Worm (Caenorhabditis elegans) whole organism, late embryonic: ENCODE measurements around the gene W08E12.7.
"Not testable (repeated sequence)": the region's sequence is repeated elsewhere in the genome, so short reads cannot be mapped to it uniquely, and the experiment has no call there.

ENCODE experiments used
- T23F11.4 ChIP-seq: fragments of 200-800 bp; sonication (Bioruptor generic); optimal IDR thresholded peaks from 2 replicates; lab custom pipeline; 2018; ENCODE audit warnings: mild to moderate bottlenecking, missing genetic modification characterization, missing compliant biosample characterization
- dmd-4 ChIP-seq: sonication (generic microtip); optimal IDR thresholded peaks from 2 replicates; lab custom pipeline; 2016; ENCODE audit warnings: borderline replicate concordance, missing genetic modification characterization, missing compliant biosample characterization
- eyg-1 ChIP-seq: sonication (generic microtip); optimal IDR thresholded peaks from 2 replicates; lab custom pipeline; 2016; ENCODE audit warnings: missing genotype, missing genetic modification characterization, missing compliant biosample characterization
- hlh-15 ChIP-seq: sonication (generic microtip); optimal IDR thresholded peaks from 2 replicates; lab custom pipeline; 2016; ENCODE audit warnings: missing genetic modification characterization, missing compliant biosample characterization
- pqm-1 ChIP-seq: sonication (generic microtip); optimal IDR thresholded peaks from 2 replicates; lab custom pipeline; 2016; ENCODE audit warnings: missing genetic modification characterization, missing compliant biosample characterization
- ztf-16 ChIP-seq: sonication (generic microtip); optimal IDR thresholded peaks from 2 replicates; lab custom pipeline; 2017; ENCODE audit warnings: missing genetic modification characterization, missing compliant biosample characterization

DNA sequence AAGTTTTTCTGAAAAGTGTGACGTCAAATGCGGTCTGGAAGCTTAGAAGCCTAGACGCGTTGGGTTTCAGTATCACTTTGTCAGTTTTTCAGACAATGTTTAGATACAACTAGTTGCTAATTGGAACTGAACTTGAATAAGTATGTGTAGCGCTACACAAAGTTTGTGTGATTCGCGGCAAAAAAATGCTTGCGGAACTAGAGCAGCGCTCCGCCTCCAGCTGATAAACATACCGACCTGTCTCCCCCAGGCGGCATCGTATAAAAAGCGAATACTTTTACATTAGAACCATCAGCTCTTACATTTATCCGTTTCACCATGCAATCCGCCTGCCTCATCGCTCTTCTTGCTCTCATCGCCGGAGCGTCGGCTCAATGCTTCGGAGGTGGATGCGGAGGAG, 8.8 kb downstream of the W08E12.7 start, which contains the start of gene idpp-12:
- TF ChIP-seq dmd-4 (tag; lab: Kevin White, UChicago); pqm-1; T23F11.4 (GFP tag; lab: Kevin White, UChicago); hlh-15 (tag; lab: Kevin White, UChicago); ztf-16 (tag; lab: Kevin White, UChicago); eyg-1: not testable (repeated sequence)
